Worm (Caenorhabditis elegans) whole organism, L3 larva: ENCODE data around the gene best-9.

Experiments used
- aly-2 ChIP-seq: fragments of 150-350 bp; optimal IDR thresholded peaks from 2 replicates; lab custom pipeline; 2014; ENCODE audit warnings: missing biosample characterization, missing genetic modification characterization
- ama-1 ChIP-seq: fragments of 150-350 bp; optimal IDR thresholded peaks from 2 replicates; lab custom pipeline; 2018
- ceh-82 ChIP-seq: fragments of 150-350 bp; optimal IDR thresholded peaks from 2 replicates; lab custom pipeline; 2014; ENCODE audit warnings: missing biosample characterization, missing genetic modification characterization
- ceh-9 ChIP-seq: sonication (generic microtip); optimal IDR thresholded peaks from 2 replicates; lab custom pipeline; 2018; ENCODE audit warnings: missing biosample characterization, missing genetic modification characterization
- daf-12 ChIP-seq: fragments of 150-350 bp; optimal IDR thresholded peaks from 2 replicates; lab custom pipeline; 2014; ENCODE audit warnings: missing biosample characterization, missing genetic modification reagents, missing genetic modification characterization
- egl-27 ChIP-seq: sonication (generic microtip); optimal IDR thresholded peaks from 4 replicates; lab custom pipeline; 2017; ENCODE audit warnings: missing biosample characterization, missing genetic modification reagents, missing genetic modification characterization
- elt-2 ChIP-seq: sonication (generic microtip); optimal IDR thresholded peaks from 2 replicates; lab custom pipeline; 2016; ENCODE audit warnings: missing genetic modification reagents, mild to moderate bottlenecking, missing genetic modification characterization, missing compliant biosample characterization
- elt-3 ChIP-seq, 3 experiments: fragments of 150-350 bp in 1 of 3; sonication (generic microtip) in 2 of 3; optimal IDR thresholded peaks; 2 replicates in 2 of 3; 4 replicates in 1 of 3; lab custom pipeline; 2014 to 2017; ENCODE audit warnings: missing biosample characterization in 3 of 3, missing genetic modification characterization in 3 of 3
- hmg-11 ChIP-seq: sonication (generic microtip); optimal IDR thresholded peaks from 2 replicates; lab custom pipeline; 2016; ENCODE audit warnings: missing genetic modification characterization, missing compliant biosample characterization
- lin-15B ChIP-seq: fragments of 150-350 bp; optimal IDR thresholded peaks from 2 replicates; lab custom pipeline; 2014; ENCODE audit warnings: missing biosample characterization, missing genetic modification characterization
- lin-39 ChIP-seq: fragments of 150-350 bp; optimal IDR thresholded peaks from 2 replicates; lab custom pipeline; 2018; ENCODE audit warnings: missing biosample characterization, missing genetic modification reagents, missing genetic modification characterization
- lsy-12 ChIP-seq: sonication (generic microtip); optimal IDR thresholded peaks from 2 replicates; lab custom pipeline; 2016; ENCODE audit warnings: mild to moderate bottlenecking, missing genetic modification characterization, missing compliant biosample characterization
- mml-1 ChIP-seq: fragments of 150-350 bp; sonication (generic microtip); optimal IDR thresholded peaks from 3 replicates; lab custom pipeline; 2014; ENCODE audit warnings: missing biosample characterization, missing genetic modification characterization
- nfya-1 ChIP-seq: sonication (generic microtip); optimal IDR thresholded peaks from 2 replicates; lab custom pipeline; 2017; ENCODE audit warnings: missing genetic modification characterization, mild to moderate bottlenecking, missing compliant biosample characterization, antibody characterized with exemption, moderate library complexity; ENCODE audit not compliant: insufficient read depth
- nhr-12 ChIP-seq: fragments of 150-350 bp; optimal IDR thresholded peaks from 2 replicates; lab custom pipeline; 2014; ENCODE audit warnings: missing biosample characterization, missing genetic modification characterization
- nhr-23 ChIP-seq: fragments of 150-350 bp; optimal IDR thresholded peaks from 2 replicates; lab custom pipeline; 2014; ENCODE audit warnings: missing biosample characterization, missing genetic modification reagents, missing genetic modification characterization
- nhr-237 ChIP-seq: fragments of 150-350 bp; optimal IDR thresholded peaks from 2 replicates; lab custom pipeline; 2014; ENCODE audit warnings: missing biosample characterization, missing genetic modification characterization
- nhr-25 ChIP-seq: sonication (generic microtip); optimal IDR thresholded peaks from 2 replicates; lab custom pipeline; 2017; ENCODE audit warnings: missing biosample characterization, missing genetic modification characterization
- nhr-28 ChIP-seq: fragments of 150-350 bp; optimal IDR thresholded peaks from 2 replicates; lab custom pipeline; 2014; ENCODE audit warnings: missing biosample characterization, missing genetic modification characterization
- nhr-67 ChIP-seq: fragments of 150-350 bp; optimal IDR thresholded peaks from 2 replicates; lab custom pipeline; 2014; ENCODE audit warnings: missing biosample characterization, missing genetic modification characterization
- nhr-76 ChIP-seq: fragments of 150-350 bp; sonication (generic microtip); optimal IDR thresholded peaks from 5 replicates; lab custom pipeline; 2014; ENCODE audit warnings: missing biosample characterization, missing genetic modification characterization
- pha-4 ChIP-seq: fragments of 150-350 bp; optimal IDR thresholded peaks from 2 replicates; lab custom pipeline; 2014; ENCODE audit warnings: missing biosample characterization, missing genetic modification reagents, missing genetic modification characterization
- pqm-1 ChIP-seq: fragments of 150-350 bp; optimal IDR thresholded peaks from 2 replicates; lab custom pipeline; 2017; ENCODE audit warnings: missing biosample characterization, missing genetic modification characterization, inconsistent platforms
- snpc-4 ChIP-seq: fragments of 150-350 bp; optimal IDR thresholded peaks from 2 replicates; lab custom pipeline; 2014; ENCODE audit warnings: missing biosample characterization, missing genetic modification characterization
- tbx-2 ChIP-seq: sonication (generic microtip); optimal IDR thresholded peaks from 2 replicates; lab custom pipeline; 2016; ENCODE audit warnings: mild to moderate bottlenecking, missing genetic modification characterization, missing compliant biosample characterization
- unc-39 ChIP-seq: sonication (generic microtip); optimal IDR thresholded peaks from 4 replicates; lab custom pipeline; 2017; ENCODE audit warnings: missing biosample characterization, missing genetic modification characterization
- ztf-11 ChIP-seq: fragments of 150-350 bp; optimal IDR thresholded peaks from 2 replicates; lab custom pipeline; 2014; ENCODE audit warnings: missing biosample characterization, missing genetic modification characterization
- ztf-4 ChIP-seq: fragments of 150-350 bp; optimal IDR thresholded peaks from 2 replicates; lab custom pipeline; 2014; ENCODE audit warnings: missing biosample characterization, missing genetic modification characterization

The best-9 gene

DNA sequence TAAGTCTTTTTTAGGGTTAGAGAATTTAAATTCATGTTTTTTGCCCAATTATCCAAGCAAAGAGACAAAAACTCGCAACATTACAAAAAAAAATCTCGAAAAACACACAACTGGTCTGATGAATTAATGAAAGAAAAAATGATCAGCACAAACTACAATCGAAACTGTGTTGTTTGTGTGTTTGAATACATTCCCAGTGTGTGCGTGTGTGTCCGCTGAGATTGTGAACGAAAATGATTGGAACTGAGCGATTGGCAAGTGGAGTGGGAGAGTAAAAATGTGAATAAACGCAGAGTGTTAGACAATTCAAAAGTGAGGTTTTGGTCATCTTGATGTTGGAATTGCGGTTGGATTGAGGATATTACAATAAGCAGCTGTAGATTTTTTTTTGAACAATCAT is 46.1 kb downstream of the best-9 start:
- TF ChIP-seq ceh-82 (tag; lab: Kevin White, UChicago) (no peak), nhr-76 (no peak), unc-39 (tag; lab: Kevin White, UChicago) (no peak), lin-39 (no peak), snpc-4 (tag; lab: Kevin White, UChicago) (no peak), ama-1 (lab: Kevin White, UChicago) (peak; percentile 14), nhr-25 (tag; lab: Kevin White, UChicago) (peak; percentile 3), mml-1 (tag; lab: Kevin White, UChicago) (no peak), tbx-2 (tag; lab: Kevin White, UChicago) (no peak), pqm-1 (no peak), egl-27 (no peak), lin-15B (tag; lab: Kevin White, UChicago) (no peak), aly-2 (no peak), lsy-12 (tag; lab: Kevin White, UChicago) (no peak), nhr-67 (tag; lab: Kevin White, UChicago) (no peak), pha-4 (peak; percentile 38), daf-12 (tag; lab: Kevin White, UChicago) (no peak)

DNA sequence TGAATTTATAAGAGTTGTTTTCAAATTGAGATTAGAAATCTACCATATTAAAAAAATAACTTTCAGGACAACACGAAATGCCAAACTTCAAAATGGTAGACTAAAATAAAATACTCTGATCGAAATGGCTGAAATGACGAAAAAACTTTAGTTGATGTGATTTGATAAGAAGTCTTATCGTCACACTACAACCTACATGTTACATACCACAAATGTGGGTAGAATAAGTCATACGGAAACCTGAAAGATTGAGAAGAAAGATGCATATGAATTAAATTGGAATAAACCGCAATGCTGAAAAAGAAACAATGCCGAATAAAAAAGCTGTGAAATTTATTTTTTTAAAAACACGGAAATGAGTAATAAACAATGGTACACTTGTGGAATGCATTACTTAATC is 46.5 kb downstream of the best-9 start:
- TF ChIP-seq elt-2 (tag; lab: Kevin White, UChicago) (peak; percentile 56), daf-12 (tag; lab: Kevin White, UChicago) (no peak), lin-15B (tag; lab: Kevin White, UChicago) (no peak), ztf-11 (tag; lab: Kevin White, UChicago) (no peak)

DNA sequence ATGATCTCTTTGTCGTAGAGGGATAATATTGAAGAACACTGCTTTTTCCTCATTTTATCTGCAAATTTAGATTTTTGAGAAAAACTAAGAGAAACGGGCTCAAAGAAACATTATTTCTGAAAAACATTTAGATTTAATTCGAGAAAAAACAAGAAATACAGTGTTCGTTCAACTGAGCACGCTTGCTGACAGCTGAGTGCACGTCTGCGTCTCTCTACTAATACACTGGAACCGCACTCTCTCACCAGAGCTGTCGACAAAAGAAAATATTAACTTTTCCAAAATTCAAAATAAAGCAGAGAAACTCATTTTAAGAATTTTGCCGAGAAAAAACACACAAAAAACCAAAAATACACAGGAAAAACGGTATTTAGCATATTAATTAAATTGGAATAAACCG is 52.8 kb downstream of the best-9 start, which contains the start of gene drh-1:
Gene drh-1, minus strand, starts transcription at position 58 of the 400 bp plus-strand sequence.
- TF ChIP-seq nfya-1 (peak; percentile 44), unc-39 (tag; lab: Kevin White, UChicago) (no peak), ceh-9 (tag; lab: Kevin White, UChicago) (no peak), egl-27 (no peak), hmg-11 (peak; percentile 23), elt-2 (tag; lab: Kevin White, UChicago) (peak; percentile 22), pha-4 (peak; percentile 63), nhr-237 (tag; lab: Kevin White, UChicago) (no peak), nhr-28 (tag; lab: Kevin White, UChicago) (no peak), ama-1 (lab: Kevin White, UChicago) (peak; percentile 12), ztf-4 (tag; lab: Kevin White, UChicago) (no peak), nhr-12 (tag; lab: Kevin White, UChicago) (no peak), tbx-2 (tag; lab: Kevin White, UChicago) (no peak), elt-3 (tag; optimal IDR thresholded peaks at IDR 0.05; lab: Kevin White, UChicago) (no peak), nhr-23 (tag; lab: Kevin White, UChicago) (no peak)
